Fruit fly (Drosophila melanogaster) whole organism, prepupa: Measurements from ENCODE around the gene CG13994.
A peak's percentile ranks its signal among the peaks of the same experiment; 100 is the strongest.

Experiments
- Blimp-1 ChIP-seq: fragments of 200-800 bp; sonication (Bioruptor generic); optimal IDR thresholded peaks from 3 replicates; lab custom pipeline; 2017; ENCODE audit warnings: missing biosample characterization, missing genetic modification characterization, mild to moderate bottlenecking, moderate library complexity, missing genetic modification reagents
- CG10631 ChIP-seq: fragments of 200-800 bp; sonication (Bioruptor generic); optimal IDR thresholded peaks from 2 replicates; lab custom pipeline; 2016; ENCODE audit warnings: missing biosample characterization, missing genetic modification characterization
- CG11294 ChIP-seq: fragments of 200-800 bp; sonication (Bioruptor generic); IDR thresholded peaks from 2 replicates; pipeline ENCODE4 v1.3.6; 2022; ENCODE audit warnings: missing biosample characterization, missing genetic modification characterization
- CG11902 ChIP-seq: fragments of 200-800 bp; sonication (Bioruptor generic); optimal IDR thresholded peaks from 3 replicates; lab custom pipeline; 2016; ENCODE audit warnings: missing biosample characterization, missing genetic modification characterization
- CG1621 ChIP-seq: fragments of 200-800 bp; sonication (Bioruptor generic); optimal IDR thresholded peaks from 3 replicates; lab custom pipeline; 2018; ENCODE audit warnings: missing biosample characterization, mild to moderate bottlenecking, missing genetic modification characterization
- CG16779 ChIP-seq: fragments of 200-800 bp; sonication (Bioruptor generic); optimal IDR thresholded peaks from 3 replicates; lab custom pipeline; 2017; ENCODE audit warnings: missing biosample characterization, mild to moderate bottlenecking, missing genetic modification characterization
- CG3032 ChIP-seq: fragments of 200-800 bp; optimal IDR thresholded peaks from 2 replicates; lab custom pipeline; 2019; ENCODE audit warnings: missing biosample characterization, mild to moderate bottlenecking, missing genetic modification characterization, moderate library complexity
- CG31627 ChIP-seq: fragments of 200-800 bp; sonication (Bioruptor generic); optimal IDR thresholded peaks from 3 replicates; lab custom pipeline; 2016; ENCODE audit warnings: missing biosample characterization, missing genetic modification characterization
- CG34406 ChIP-seq: fragments of 200-800 bp; sonication (Bioruptor generic); optimal IDR thresholded peaks from 3 replicates; lab custom pipeline; 2016; ENCODE audit warnings: missing biosample characterization, missing genetic modification characterization
- CG3919 ChIP-seq: fragments of 200-800 bp; sonication (Bioruptor generic); optimal IDR thresholded peaks from 3 replicates; lab custom pipeline; 2016; ENCODE audit warnings: missing biosample characterization, missing genetic modification characterization
- CG4318 ChIP-seq: fragments of 200-800 bp; sonication (Bioruptor generic); optimal IDR thresholded peaks from 3 replicates; lab custom pipeline; 2017; ENCODE audit warnings: missing biosample characterization, mild to moderate bottlenecking, missing genetic modification characterization
- CG6163 ChIP-seq: fragments of 200-800 bp; sonication (Bioruptor generic); IDR thresholded peaks from 3 replicates; pipeline ENCODE4 v1.3.6; 2022; ENCODE audit warnings: missing biosample characterization, missing genetic modification characterization
- CG6792 ChIP-seq: fragments of 200-800 bp; sonication (Bioruptor generic); optimal IDR thresholded peaks from 3 replicates; lab custom pipeline; 2016; ENCODE audit warnings: missing biosample characterization, missing genetic modification characterization
- CG6808 ChIP-seq: fragments of 200-800 bp; sonication (Bioruptor generic); optimal IDR thresholded peaks from 3 replicates; lab custom pipeline; 2017; ENCODE audit warnings: missing biosample characterization, missing genetic modification characterization, mild to moderate bottlenecking, moderate library complexity, missing genetic modification reagents
- CG6854 ChIP-seq: fragments of 200-800 bp; sonication (Bioruptor generic); optimal IDR thresholded peaks from 2 replicates; lab custom pipeline; 2017; ENCODE audit warnings: missing biosample characterization, mild to moderate bottlenecking, missing genetic modification characterization
- CG7368 ChIP-seq: fragments of 200-800 bp; sonication (Bioruptor generic); optimal IDR thresholded peaks from 3 replicates; lab custom pipeline; 2016; ENCODE audit warnings: missing biosample characterization, missing genetic modification characterization
- CG8119 ChIP-seq: fragments of 200-800 bp; sonication (Bioruptor generic); IDR thresholded peaks from 3 replicates; pipeline ENCODE4 v1.3.6; 2022; ENCODE audit warnings: missing biosample characterization, missing genetic modification characterization
- CG8632 ChIP-seq: fragments of 200-800 bp; sonication (Bioruptor generic); optimal IDR thresholded peaks from 3 replicates; lab custom pipeline; 2016; ENCODE audit warnings: missing biosample characterization, missing genetic modification characterization
- CG9139 ChIP-seq: fragments of 200-800 bp; sonication (Bioruptor generic); optimal IDR thresholded peaks from 3 replicates; lab custom pipeline; 2017; ENCODE audit warnings: missing biosample characterization, mild to moderate bottlenecking, missing genetic modification characterization
- Eip78C ChIP-seq: fragments of 200-800 bp; sonication (Bioruptor generic); peaks from one replicate; lab custom pipeline; 2016; ENCODE audit warnings: missing biosample characterization, missing genetic modification characterization
- Eip93F ChIP-seq: fragments of 200-800 bp; sonication (Bioruptor generic); optimal IDR thresholded peaks from 2 replicates; lab custom pipeline; 2016; ENCODE audit warnings: missing biosample characterization, mild to moderate bottlenecking, missing genetic modification characterization
- Ets21C ChIP-seq: fragments of 200-800 bp; sonication (Bioruptor generic); optimal IDR thresholded peaks from 3 replicates; lab custom pipeline; 2016; ENCODE audit warnings: missing biosample characterization, missing genetic modification characterization
- Ets96B ChIP-seq: fragments of 200-800 bp; optimal IDR thresholded peaks from 2 replicates; lab custom pipeline; 2019; ENCODE audit warnings: missing biosample characterization, mild to moderate bottlenecking, missing genetic modification characterization, moderate library complexity
- Gug ChIP-seq: fragments of 200-800 bp; sonication (Bioruptor generic); IDR thresholded peaks from 2 replicates; pipeline ENCODE4 v1.3.6; 2022; ENCODE audit warnings: missing biosample characterization, missing genetic modification characterization
- Hr38 ChIP-seq: sonication (Bioruptor generic); optimal IDR thresholded peaks from 2 replicates; lab custom pipeline; 2016; ENCODE audit warnings: missing biosample characterization, missing genetic modification characterization
- Hr39 ChIP-seq: fragments of 200-800 bp; sonication (Bioruptor generic); optimal IDR thresholded peaks from 2 replicates; lab custom pipeline; 2016; ENCODE audit warnings: missing biosample characterization, missing genetic modification characterization
- Hr4 ChIP-seq: fragments of 200-800 bp; sonication (Bioruptor generic); optimal IDR thresholded peaks from 3 replicates; lab custom pipeline; 2016; ENCODE audit warnings: missing biosample characterization, missing genetic modification characterization
- Lpt ChIP-seq: fragments of 200-800 bp; sonication (Bioruptor generic); optimal IDR thresholded peaks from 3 replicates; lab custom pipeline; 2016; ENCODE audit warnings: missing biosample characterization, missing genetic modification characterization
- OdsH ChIP-seq: fragments of 200-800 bp; sonication (Bioruptor generic); optimal IDR thresholded peaks from 3 replicates; lab custom pipeline; 2016; ENCODE audit warnings: missing biosample characterization, missing genetic modification characterization
- Smox ChIP-seq: fragments of 200-800 bp; sonication (Bioruptor generic); optimal IDR thresholded peaks from 3 replicates; lab custom pipeline; 2016; ENCODE audit warnings: missing biosample characterization, missing genetic modification characterization
- Sox102F ChIP-seq: fragments of 200-800 bp; sonication (Bioruptor generic); optimal IDR thresholded peaks from 2 replicates; lab custom pipeline; 2016; ENCODE audit warnings: missing biosample characterization, mild to moderate bottlenecking, missing genetic modification characterization
- Sox14 ChIP-seq: fragments of 200-800 bp; sonication (Bioruptor generic); optimal IDR thresholded peaks from 3 replicates; lab custom pipeline; 2016; ENCODE audit warnings: missing biosample characterization, missing genetic modification characterization
- Sox15 ChIP-seq: fragments of 200-800 bp; sonication (Bioruptor generic); optimal IDR thresholded peaks from 3 replicates; lab custom pipeline; 2016; ENCODE audit warnings: missing biosample characterization, missing genetic modification characterization
- achi ChIP-seq: fragments of 200-800 bp; sonication (Bioruptor generic); optimal IDR thresholded peaks from 3 replicates; lab custom pipeline; 2016; ENCODE audit warnings: missing biosample characterization, missing genetic modification characterization
- acj6 ChIP-seq: fragments of 200-800 bp; sonication (Bioruptor generic); optimal IDR thresholded peaks from 3 replicates; lab custom pipeline; 2016; ENCODE audit warnings: missing biosample characterization, missing genetic modification characterization
- dsx ChIP-seq: fragments of 200-800 bp; optimal IDR thresholded peaks from 3 replicates; lab custom pipeline; 2019; ENCODE audit warnings: missing biosample characterization, mild to moderate bottlenecking, missing genetic modification characterization, moderate library complexity; ENCODE audit not compliant: poor library complexity, severe bottlenecking
- eg ChIP-seq: fragments of 200-800 bp; sonication (Bioruptor generic); IDR thresholded peaks from 3 replicates; pipeline ENCODE4 v1.3.6; 2022; ENCODE audit warnings: missing biosample characterization, missing genetic modification characterization
- fd59A ChIP-seq: fragments of 200-800 bp; sonication (Bioruptor generic); optimal IDR thresholded peaks from 2 replicates; lab custom pipeline; 2017; ENCODE audit warnings: missing biosample characterization, mild to moderate bottlenecking, missing genetic modification characterization, missing genetic modification reagents
- fd85E ChIP-seq: fragments of 200-800 bp; sonication (Bioruptor generic); optimal IDR thresholded peaks from 3 replicates; lab custom pipeline; 2016; ENCODE audit warnings: missing biosample characterization, missing genetic modification characterization
- fkh ChIP-seq: fragments of 200-800 bp; sonication (Bioruptor generic); optimal IDR thresholded peaks from 3 replicates; lab custom pipeline; 2017; ENCODE audit warnings: missing biosample characterization, mild to moderate bottlenecking, missing genetic modification characterization, moderate library complexity
- net ChIP-seq: fragments of 200-800 bp; sonication (Bioruptor generic); optimal IDR thresholded peaks from 3 replicates; lab custom pipeline; 2016; ENCODE audit warnings: missing biosample characterization, missing genetic modification characterization
- pdm3 ChIP-seq: fragments of 200-800 bp; sonication (Bioruptor generic); optimal IDR thresholded peaks from 3 replicates; lab custom pipeline; 2016; ENCODE audit warnings: missing biosample characterization, missing genetic modification characterization
- salr ChIP-seq, 2 experiments: fragments of 200-800 bp; sonication (Bioruptor generic); optimal IDR thresholded peaks; 3 replicates each; lab custom pipeline; 2016 to 2018; ENCODE audit warnings: missing biosample characterization in 2 of 2, missing genetic modification characterization in 2 of 2, mild to moderate bottlenecking in 1 of 2
- spab ChIP-seq: fragments of 200-800 bp; sonication (Bioruptor generic); optimal IDR thresholded peaks from 2 replicates; lab custom pipeline; 2017; ENCODE audit warnings: missing biosample characterization, mild to moderate bottlenecking, missing genetic modification characterization, missing genetic modification reagents
- ss ChIP-seq, 2 experiments: fragments of 200-800 bp; sonication (Bioruptor generic); optimal IDR thresholded peaks; 2 replicates in 1 of 2; 3 replicates in 1 of 2; lab custom pipeline; 2017 to 2018; ENCODE audit warnings: mild to moderate bottlenecking in 2 of 2, missing biosample characterization in 2 of 2, missing genetic modification characterization in 2 of 2, moderate library complexity in 1 of 2
- svp ChIP-seq: fragments of 200-800 bp; sonication (Bioruptor generic); peaks from one replicate; lab custom pipeline; 2016; ENCODE audit warnings: missing biosample characterization, missing genetic modification characterization
- topi ChIP-seq: fragments of 200-800 bp; sonication (Bioruptor generic); optimal IDR thresholded peaks from 3 replicates; lab custom pipeline; 2016; ENCODE audit warnings: missing biosample characterization, missing genetic modification characterization
- vri ChIP-seq: fragments of 200-800 bp; sonication (Bioruptor generic); optimal IDR thresholded peaks from 3 replicates; lab custom pipeline; 2016; ENCODE audit warnings: missing biosample characterization, mild to moderate bottlenecking, missing genetic modification characterization

The CG13994 gene

DNA sequence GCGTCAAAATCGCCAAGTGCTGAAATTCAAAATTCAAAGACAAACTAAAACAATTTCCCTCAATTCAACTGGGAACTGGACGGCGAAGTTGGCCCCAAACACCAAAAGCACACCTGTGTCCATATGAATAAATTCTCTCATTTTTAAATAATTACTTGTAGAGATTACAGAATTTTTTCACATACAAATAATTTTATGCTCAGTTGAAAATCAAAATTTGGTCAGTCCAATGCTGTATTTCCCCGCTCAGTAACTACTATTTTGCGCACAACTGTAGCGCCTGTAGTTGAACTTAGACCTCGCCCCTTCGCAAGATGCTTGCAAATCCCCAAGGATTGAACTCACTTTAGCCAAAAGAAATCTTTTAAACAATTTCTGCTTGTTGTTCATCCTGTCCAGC is 34.1 kb upstream of the CG13994 start (continued):
- no peak for TF ChIP-seq net (GFP tag; lab: Kevin White, UChicago)
- peak; percentile 47 for TF ChIP-seq Eip78C
- no peak for TF ChIP-seq CG6854
- TF ChIP-seq CG10631 (GFP tag; lab: Kevin White, UChicago) = no peak
- TF ChIP-seq CG31627 (GFP tag; lab: Kevin White, UChicago) = peak; percentile 7
- TF ChIP-seq topi (GFP tag; lab: Kevin White, UChicago) = no peak
- TF ChIP-seq Hr4 (GFP tag; lab: Kevin White, UChicago) = peak; percentile 34
- TF ChIP-seq Sox15 = no peak
- peak; percentile 39; the same call in 1 of the 3 replicates for TF ChIP-seq eg
- TF ChIP-seq Hr38 (GFP tag; lab: Kevin White, UChicago) = no peak
- no peak for TF ChIP-seq Eip93F

DNA sequence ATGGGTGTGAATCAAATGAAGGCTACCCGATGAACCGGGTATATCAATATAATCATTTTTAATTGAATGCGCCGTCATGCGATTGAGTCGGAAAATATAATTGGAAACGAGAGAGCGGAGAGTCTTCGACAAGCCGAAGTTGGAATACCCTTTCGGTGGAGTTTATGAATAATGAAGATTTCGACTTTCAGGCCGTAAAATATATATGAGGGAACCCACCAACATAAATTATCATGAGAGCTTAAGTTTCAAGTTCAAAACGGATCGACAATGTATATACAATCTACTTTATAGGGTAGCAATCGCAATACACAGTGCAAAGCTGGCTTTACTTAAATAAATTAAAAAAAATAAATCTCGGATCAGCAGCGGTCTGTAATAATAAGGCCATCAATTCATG is 31.0 kb upstream of the CG13994 start:
- peak; percentile 59; the same call in 2 of the 3 replicates for TF ChIP-seq eg
- TF ChIP-seq salr (GFP tag; optimal IDR thresholded peaks at IDR 0.05; lab: Kevin White, UChicago) = no peak
- no peak for TF ChIP-seq Hr4 (GFP tag; lab: Kevin White, UChicago)
- TF ChIP-seq CG8119 = peak; percentile 56
- TF ChIP-seq CG11902 (GFP tag; lab: Kevin White, UChicago) = peak; percentile 8
- peak; percentile 12 for TF ChIP-seq acj6 (GFP tag; lab: Kevin White, UChicago)
- peak; percentile 35 for TF ChIP-seq topi (GFP tag; lab: Kevin White, UChicago)
- 0 out of 2 replicates have a peak, but pooled peaks have one; percentile 7 for TF ChIP-seq CG11294 (GFP tag; lab: Robert Waterston, UW)
- peak; percentile 91 for TF ChIP-seq svp
- TF ChIP-seq Ets96B = peak; percentile 59
- no peak for TF ChIP-seq Ets21C (GFP tag; lab: Kevin White, UChicago)
- peak; percentile 50 for TF ChIP-seq CG6808 (GFP tag; lab: Kevin White, UChicago)
- TF ChIP-seq Sox15 = no peak
- TF ChIP-seq CG7368 (GFP tag; lab: Kevin White, UChicago) = no peak
- no peak for TF ChIP-seq Eip93F
- no peak for TF ChIP-seq vri (GFP tag; lab: Kevin White, UChicago)
- TF ChIP-seq dsx (GFP tag; lab: Kevin White, UChicago) = no peak
- TF ChIP-seq spab (GFP tag; lab: Kevin White, UChicago) = peak; percentile 49
- no peak for TF ChIP-seq Blimp-1 (GFP tag; lab: Kevin White, UChicago)
- TF ChIP-seq CG34406 (GFP tag; lab: Kevin White, UChicago) = peak; percentile 19
- peak; percentile 41 for TF ChIP-seq net (GFP tag; lab: Kevin White, UChicago)
- TF ChIP-seq CG16779 (tag; lab: Kevin White, UChicago) = no peak
- peak; percentile 13; the same call in 1 of the 2 replicates for TF ChIP-seq Gug (GFP tag; lab: Robert Waterston, UW)
- no peak for TF ChIP-seq CG4318 (GFP tag; lab: Kevin White, UChicago)
- TF ChIP-seq pdm3 (GFP tag; lab: Kevin White, UChicago) = peak; percentile 36
- TF ChIP-seq CG1621 (tag; lab: Kevin White, UChicago) = peak; percentile 20
- TF ChIP-seq CG6163 = peak; percentile 73
- TF ChIP-seq Lpt = no peak
- TF ChIP-seq CG6854 = no peak
- peak; percentile 45 for TF ChIP-seq Hr39 (GFP tag; lab: Kevin White, UChicago)
- peak; percentile 12 for TF ChIP-seq CG8632 (GFP tag; lab: Kevin White, UChicago)
- peak; percentile 23 for TF ChIP-seq CG6792 (GFP tag; lab: Kevin White, UChicago)
- TF ChIP-seq fd59A (GFP tag; lab: Kevin White, UChicago) = peak; percentile 10
- no peak for TF ChIP-seq fd85E (GFP tag; lab: Kevin White, UChicago)
- no peak for TF ChIP-seq Sox102F (GFP tag; lab: Kevin White, UChicago)
- TF ChIP-seq CG9139 (GFP tag; lab: Kevin White, UChicago) = peak; percentile 9
- peak; percentile 61 for TF ChIP-seq CG3032 (tag; lab: Kevin White, UChicago)
- TF ChIP-seq CG31627 (GFP tag; lab: Kevin White, UChicago) = peak; percentile 44
- no peak for TF ChIP-seq Hr38 (GFP tag; lab: Kevin White, UChicago)
- TF ChIP-seq ss (GFP tag; optimal IDR thresholded peaks at IDR 0.05; lab: Kevin White, UChicago) = no peak
- TF ChIP-seq fkh (GFP tag; lab: Kevin White, UChicago) = no peak
- TF ChIP-seq CG3919 (GFP tag; lab: Kevin White, UChicago) = no peak
- TF ChIP-seq Eip78C = peak; percentile 86
- TF ChIP-seq Sox14 (GFP tag; lab: Kevin White, UChicago) = peak; percentile 36
- no peak for TF ChIP-seq OdsH
- TF ChIP-seq achi (GFP tag; lab: Kevin White, UChicago) = peak; percentile 27
- TF ChIP-seq CG10631 (GFP tag; lab: Kevin White, UChicago) = no peak
- TF ChIP-seq Smox (GFP tag; lab: Kevin White, UChicago) = no peak
